Worm (Caenorhabditis elegans): ENCODE measurements around the gene sos-1.

- no peak for TF ChIP-seq unc-39 (tag; optimal IDR thresholded peaks at IDR 0.05)
- TF ChIP-seq ztf-11 (tag; optimal IDR thresholded peaks at IDR 0.05), result no peak
Observed at ce11 chrV:4504445-4504844, 44.6 kb downstream of the sos-1 start.
